Worm (Caenorhabditis elegans): Measurements from ENCODE around the gene K04G7.1.

The K04G7.1 gene

DNA sequence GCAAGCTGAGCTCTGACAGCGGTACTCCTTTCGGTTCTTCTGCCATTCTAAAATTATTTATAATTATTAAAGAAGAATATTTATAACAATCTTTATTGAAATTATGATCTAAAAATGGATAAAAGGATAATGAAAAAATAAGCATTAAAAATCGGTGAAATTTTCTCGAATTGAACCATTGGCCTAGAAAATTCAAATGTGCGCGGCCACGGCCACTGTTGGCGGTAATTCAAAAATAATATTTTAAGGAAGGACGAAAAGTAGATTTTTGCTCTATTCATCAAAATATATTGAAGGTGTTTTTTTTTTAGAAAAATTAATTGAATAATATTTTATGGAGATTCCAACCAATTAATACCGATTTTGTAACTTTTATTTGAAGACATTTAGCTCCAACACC, 36.3 kb downstream of the K04G7.1 start, which contains the start of gene pfd-5 (continued):
- TF ChIP-seq elt-1 (tag; optimal IDR thresholded peaks at IDR 0.05), result no peak
- TF ChIP-seq ceh-16 (tag; optimal IDR thresholded peaks at IDR 0.05), result no peak
- TF ChIP-seq nhr-129 (tag; optimal IDR thresholded peaks at IDR 0.05), result no peak
- peak; percentile 27 for TF ChIP-seq lin-11 (tag; optimal IDR thresholded peaks at IDR 0.05)
- TF ChIP-seq lin-13 (GFP tag; optimal IDR thresholded peaks at IDR 0.05), result peak; percentile 22

DNA sequence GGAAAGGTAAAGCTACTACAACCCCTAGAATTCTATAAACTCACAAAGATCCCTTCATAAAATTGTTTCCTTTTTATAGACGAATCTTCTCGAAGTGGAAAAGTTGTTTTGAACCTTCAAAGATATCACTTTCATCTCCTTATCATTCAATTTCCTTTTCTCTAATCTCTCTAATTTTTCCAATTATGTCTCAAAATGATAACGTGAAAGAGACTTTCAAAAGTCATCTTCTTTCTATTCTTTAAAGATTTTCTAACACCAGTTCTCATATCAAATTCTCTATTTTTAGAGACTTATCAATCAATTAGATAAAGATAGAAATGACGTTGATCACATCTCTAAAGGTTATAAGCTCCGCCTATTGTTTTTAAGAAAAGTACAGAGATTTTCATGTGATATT, 37.0 kb downstream of the K04G7.1 start:
- peak; percentile 64 for TF ChIP-seq nhr-21 (tag; optimal IDR thresholded peaks at IDR 0.05)
- TF ChIP-seq lsy-2 (tag; optimal IDR thresholded peaks at IDR 0.05), result peak in 1 of 2 experiments; percentile 4
- no peak for TF ChIP-seq skn-1 (tag; optimal IDR thresholded peaks at IDR 0.05)
- TF ChIP-seq nhr-25 (tag; optimal IDR thresholded peaks at IDR 0.05), result peak; percentile 70
- no peak for TF ChIP-seq nhr-23 (tag; optimal IDR thresholded peaks at IDR 0.05)
- peak in 1 of 2 experiments; percentile 2 for TF ChIP-seq mdl-1 (tag; optimal IDR thresholded peaks at IDR 0.05)
- no peak for TF ChIP-seq lin-11 (tag; optimal IDR thresholded peaks at IDR 0.05)
- TF ChIP-seq ztf-1 (GFP tag; conservative IDR thresholded peaks at IDR 0.05), result no peak
- peak; percentile 16 for TF ChIP-seq egl-27 (tag; optimal IDR thresholded peaks at IDR 0.05)
- no peak for TF ChIP-seq unc-39 (tag; optimal IDR thresholded peaks at IDR 0.05)
- TF ChIP-seq lin-13 (GFP tag; optimal IDR thresholded peaks at IDR 0.05), result peak; percentile 3
- TF ChIP-seq sma-3 (GFP tag; optimal IDR thresholded peaks at IDR 0.05), result peak; percentile 14
- TF ChIP-seq blmp-1 (tag; optimal IDR thresholded peaks at IDR 0.05; ENCODE audit: insufficient read depth), result peak; percentile 93

DNA sequence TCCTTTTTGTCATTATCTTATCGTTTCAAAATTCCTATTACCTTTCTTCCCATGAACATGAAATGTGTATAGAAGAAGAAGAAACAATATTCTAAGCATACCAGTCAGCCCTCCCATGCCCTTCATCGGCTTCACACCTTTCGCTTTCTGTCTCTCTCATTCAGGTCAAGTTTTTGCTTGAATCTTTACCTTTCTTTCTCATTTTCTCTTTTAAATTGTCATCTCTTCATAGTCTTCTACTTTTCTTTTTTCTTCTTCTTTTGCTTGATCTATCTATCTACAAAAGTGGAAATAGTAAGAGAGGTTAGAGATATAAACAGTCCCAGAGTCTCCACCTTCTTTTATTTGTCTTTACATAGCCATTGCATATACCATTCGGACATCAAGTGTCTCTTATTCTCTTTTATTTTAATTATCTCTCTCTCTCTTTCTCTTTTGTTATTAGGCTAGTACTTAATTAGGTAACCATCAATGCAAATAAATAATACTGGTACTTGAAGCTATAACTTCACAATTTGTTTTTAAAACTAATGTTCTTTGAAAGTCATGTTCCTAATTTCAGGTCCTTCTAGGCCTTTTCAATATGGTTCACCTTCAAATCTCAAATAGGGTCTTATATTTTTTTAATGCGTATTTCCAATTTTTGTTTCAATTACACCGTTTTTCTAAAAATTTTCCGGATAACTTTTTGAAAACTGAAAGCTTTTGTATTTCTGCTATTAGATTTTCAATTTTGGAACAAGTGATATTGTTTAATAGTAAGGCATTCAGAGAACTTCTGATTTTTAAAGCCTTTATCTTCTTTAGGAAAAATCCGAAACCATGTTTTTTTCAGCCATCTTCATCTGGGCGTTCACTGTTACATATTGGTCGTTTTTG, 39.1 kb downstream of the K04G7.1 start, which contains the start of gene dpy-31:
dpy-31 (plus strand) TSS at position 829 of the 879 bp plus-strand sequence.
- no peak for TF ChIP-seq unc-62 (GFP tag; optimal IDR thresholded peaks at IDR 0.05)
- TF ChIP-seq snpc-4 (tag; optimal IDR thresholded peaks at IDR 0.05), result no peak
- no peak for TF ChIP-seq sem-4 (tag; optimal IDR thresholded peaks at IDR 0.05)
- TF ChIP-seq fos-1 (tag; optimal IDR thresholded peaks at IDR 0.05), result peak; percentile 27
- TF ChIP-seq crh-2 (tag; optimal IDR thresholded peaks at IDR 0.05), result peak; percentile 39
- no peak for TF ChIP-seq ztf-4 (tag; optimal IDR thresholded peaks at IDR 0.05)
- peak; percentile 57 for TF ChIP-seq sma-9 (GFP tag; optimal IDR thresholded peaks at IDR 0.05)
- no peak for TF ChIP-seq sma-9 (tag; optimal IDR thresholded peaks at IDR 0.05)
- peak; percentile 64 for TF ChIP-seq nhr-21 (tag; optimal IDR thresholded peaks at IDR 0.05)
- peak in 1 of 2 experiments; percentile 37 for TF ChIP-seq lsy-2 (tag; optimal IDR thresholded peaks at IDR 0.05)
- TF ChIP-seq mdl-1 (tag; optimal IDR thresholded peaks at IDR 0.05), result no peak
- peak; percentile 88 for TF ChIP-seq egl-27 (tag; optimal IDR thresholded peaks at IDR 0.05)
- TF ChIP-seq unc-55 (GFP tag; optimal IDR thresholded peaks at IDR 0.05), result no peak
- TF ChIP-seq ceh-16 (tag; optimal IDR thresholded peaks at IDR 0.05), result peak; percentile 22
- TF ChIP-seq nhr-6 (tag; optimal IDR thresholded peaks at IDR 0.05), result no peak
- peak; percentile 33 for TF ChIP-seq sma-3 (GFP tag; optimal IDR thresholded peaks at IDR 0.05)
- no peak for TF ChIP-seq mab-5 (tag; optimal IDR thresholded peaks at IDR 0.05)
- TF ChIP-seq nhr-25 (tag; optimal IDR thresholded peaks at IDR 0.05), result peak; percentile 90
- TF ChIP-seq nhr-10 (tag; optimal IDR thresholded peaks at IDR 0.05), result no peak
- peak; percentile 99 for TF ChIP-seq blmp-1 (tag; optimal IDR thresholded peaks at IDR 0.05; ENCODE audit: insufficient read depth)

DNA sequence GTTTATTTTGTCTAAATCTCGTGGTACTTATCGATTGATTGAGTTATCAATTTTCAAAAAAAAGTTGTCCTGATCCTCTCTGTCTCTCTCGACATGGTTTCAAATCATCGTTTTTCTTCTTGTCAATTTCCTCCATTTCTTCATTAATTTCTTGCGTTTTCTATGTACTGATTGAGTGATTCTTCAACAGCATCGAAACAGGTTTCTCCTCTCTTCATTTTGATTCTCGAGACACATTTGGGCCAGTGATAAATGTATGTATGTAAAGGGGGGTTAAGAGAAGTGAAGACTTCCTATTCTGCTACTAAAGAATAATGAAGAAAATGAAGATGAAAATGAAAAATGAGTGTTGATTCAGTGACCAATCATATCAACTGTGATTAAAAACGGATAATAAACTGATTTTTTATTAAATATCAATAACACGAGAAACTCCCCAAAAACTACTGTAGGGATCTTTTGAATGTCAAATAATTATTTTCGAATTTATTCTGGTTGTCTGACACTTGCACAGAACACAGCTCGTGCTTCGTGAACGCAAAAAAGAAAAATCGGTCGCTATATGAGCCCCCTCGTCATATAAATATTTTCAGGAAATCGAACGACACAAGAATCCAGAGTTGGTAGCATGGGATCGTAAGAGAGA, 40.7 kb downstream of the K04G7.1 start:
- TF ChIP-seq lin-39 (tag; optimal IDR thresholded peaks at IDR 0.05), result no peak
- TF ChIP-seq nhr-11 (tag; optimal IDR thresholded peaks at IDR 0.05), result no peak
- TF ChIP-seq lin-11 (tag; optimal IDR thresholded peaks at IDR 0.05), result no peak
- no peak for TF ChIP-seq ZK546.5 (tag; optimal IDR thresholded peaks at IDR 0.05)
- peak; percentile 65 for TF ChIP-seq nhr-21 (tag; optimal IDR thresholded peaks at IDR 0.05)
- TF ChIP-seq ztf-4 (tag; optimal IDR thresholded peaks at IDR 0.05), result no peak
- no peak for TF ChIP-seq peb-1 (tag; optimal IDR thresholded peaks at IDR 0.05)
- no peak for TF ChIP-seq unc-62 (GFP tag; optimal IDR thresholded peaks at IDR 0.05)
- TF ChIP-seq ama-1 (optimal IDR thresholded peaks at IDR 0.05), result no peak
- no peak for TF ChIP-seq elt-1 (tag; optimal IDR thresholded peaks at IDR 0.05)
- peak; percentile 6 for TF ChIP-seq blmp-1 (tag; optimal IDR thresholded peaks at IDR 0.05; ENCODE audit: insufficient read depth)
- TF ChIP-seq nhr-6 (tag; optimal IDR thresholded peaks at IDR 0.05), result no peak
- TF ChIP-seq dmd-4 (tag; optimal IDR thresholded peaks at IDR 0.05), result no peak
- no peak for TF ChIP-seq snpc-4 (tag; optimal IDR thresholded peaks at IDR 0.05)
- peak; percentile 45 for TF ChIP-seq gmeb-1 (tag; optimal IDR thresholded peaks at IDR 0.05)
- no peak for TF ChIP-seq ztf-11 (tag; optimal IDR thresholded peaks at IDR 0.05)
- no peak for TF ChIP-seq nhr-129 (tag; optimal IDR thresholded peaks at IDR 0.05)
- peak; percentile 50 for TF ChIP-seq sma-9 (GFP tag; optimal IDR thresholded peaks at IDR 0.05)
- TF ChIP-seq sma-9 (tag; optimal IDR thresholded peaks at IDR 0.05), result no peak
- no peak for TF ChIP-seq nhr-237 (tag; optimal IDR thresholded peaks at IDR 0.05)
- TF ChIP-seq Y55F3AM.14 (GFP tag; optimal IDR thresholded peaks at IDR 0.05), result no peak
- peak; percentile 67 for TF ChIP-seq nhr-25 (tag; optimal IDR thresholded peaks at IDR 0.05)
- TF ChIP-seq elt-3 (tag; optimal IDR thresholded peaks at IDR 0.05), result no peak
- peak in 1 of 2 experiments; percentile 20 for TF ChIP-seq lsy-2 (tag; optimal IDR thresholded peaks at IDR 0.05)
- TF ChIP-seq aly-2 (tag; optimal IDR thresholded peaks at IDR 0.05), result no peak
- peak; percentile 27 for TF ChIP-seq sma-3 (GFP tag; optimal IDR thresholded peaks at IDR 0.05)
- no peak for TF ChIP-seq skn-1 (tag; optimal IDR thresholded peaks at IDR 0.05)
- no peak for TF ChIP-seq unc-55 (GFP tag; optimal IDR thresholded peaks at IDR 0.05)
- TF ChIP-seq nhr-12 (tag; optimal IDR thresholded peaks at IDR 0.05), result no peak
- no peak for TF ChIP-seq ceh-16 (tag; optimal IDR thresholded peaks at IDR 0.05)
- TF ChIP-seq mdl-1 (tag; optimal IDR thresholded peaks at IDR 0.05), result no peak
- no peak for TF ChIP-seq nhr-23 (tag; optimal IDR thresholded peaks at IDR 0.05)

Measured in whole organism, L2 larva.